Worm (Caenorhabditis elegans): ENCODE measurements around the gene F26D2.15.

Gene F26D2.15

ce11 chrV:16445676-16446075 lies 8.0 kb downstream of the F26D2.15 start, which contains the start of gene T08G3.6:
Gene T08G3.6, plus strand, starts transcription at chrV:16445976.
- TF ChIP-seq ces-1 (GFP tag; optimal IDR thresholded peaks at IDR 0.05): no peak
- TF ChIP-seq nhr-76 (tag; optimal IDR thresholded peaks at IDR 0.05): no peak
- no peak for TF ChIP-seq mab-5 (tag; optimal IDR thresholded peaks at IDR 0.05)
- no peak for TF ChIP-seq blmp-1 (tag; optimal IDR thresholded peaks at IDR 0.05)
- TF ChIP-seq sem-2 (GFP tag; optimal IDR thresholded peaks at IDR 0.05): no peak
- no peak for TF ChIP-seq ham-2 (GFP tag; optimal IDR thresholded peaks at IDR 0.05)
- no peak for TF ChIP-seq elt-1 (tag; optimal IDR thresholded peaks at IDR 0.05; ENCODE audit: borderline replicate concordance, insufficient read depth)
- TF ChIP-seq sptf-1 (tag; optimal IDR thresholded peaks at IDR 0.05): no peak

ce11 chrV:16446191-16446590 lies 8.5 kb downstream of the F26D2.15 start:
- TF ChIP-seq ham-2 (GFP tag; optimal IDR thresholded peaks at IDR 0.05) (no peak), sem-2 (GFP tag; optimal IDR thresholded peaks at IDR 0.05) (no peak), elt-3 (tag; optimal IDR thresholded peaks at IDR 0.05) (no peak), nhr-2 (tag; optimal IDR thresholded peaks at IDR 0.05) (no peak), M03D4.4 (tag; optimal IDR thresholded peaks at IDR 0.05) (no peak), unc-120 (tag; optimal IDR thresholded peaks at IDR 0.05; ENCODE audit: poor library complexity, severe bottlenecking) (no peak), ceh-83 (GFP tag; optimal IDR thresholded peaks at IDR 0.05) (no peak), drap-1 (GFP tag; optimal IDR thresholded peaks at IDR 0.05) (no peak), tbx-8 (GFP tag; optimal IDR thresholded peaks at IDR 0.05) (no peak), ceh-39 (tag; optimal IDR thresholded peaks at IDR 0.05) (no peak), ces-1 (GFP tag; optimal IDR thresholded peaks at IDR 0.05) (no peak), unc-39 (tag; optimal IDR thresholded peaks at IDR 0.05) (no peak), ztf-11 (tag; optimal IDR thresholded peaks at IDR 0.05) (no peak), elt-1 (tag; optimal IDR thresholded peaks at IDR 0.05; ENCODE audit: borderline replicate concordance, insufficient read depth) (no peak), unc-62 (GFP tag; optimal IDR thresholded peaks at IDR 0.05) (no peak)

- TF ChIP-seq tbx-8 (GFP tag; optimal IDR thresholded peaks at IDR 0.05) (no peak), snpc-4 (tag; optimal IDR thresholded peaks at IDR 0.05) (no peak), nhr-237 (tag; optimal IDR thresholded peaks at IDR 0.05) (no peak), mab-5 (tag; optimal IDR thresholded peaks at IDR 0.05) (no peak), bed-3 (GFP tag; optimal IDR thresholded peaks at IDR 0.05) (no peak), lsy-2 (tag; optimal IDR thresholded peaks at IDR 0.05) (no peak), sptf-1 (tag; optimal IDR thresholded peaks at IDR 0.05) (no peak), ces-1 (GFP tag; optimal IDR thresholded peaks at IDR 0.05) (no peak), unc-39 (tag; optimal IDR thresholded peaks at IDR 0.05) (no peak), cnd-1 (tag; optimal IDR thresholded peaks at IDR 0.05) (no peak), drap-1 (GFP tag; optimal IDR thresholded peaks at IDR 0.05) (no peak), blmp-1 (tag; optimal IDR thresholded peaks at IDR 0.05) (no peak)
Measured at ce11 chrV:16447735-16448134, 10.1 kb downstream of the F26D2.15 start, which contains the start of gene T08G3.13. Gene T08G3.13, plus strand, starts transcription at chrV:16448035.

ce11 chrV:16455065-16455464 lies 17.4 kb downstream of the F26D2.15 start, which contains the start of gene str-14:
Gene str-14, minus strand, starts transcription at chrV:16455165.
- no peak for TF ChIP-seq elt-1 (tag; optimal IDR thresholded peaks at IDR 0.05; ENCODE audit: borderline replicate concordance, insufficient read depth)
- no peak for TF ChIP-seq ceh-39 (tag; optimal IDR thresholded peaks at IDR 0.05)
- TF ChIP-seq tbx-8 (GFP tag; optimal IDR thresholded peaks at IDR 0.05): no peak
- TF ChIP-seq snpc-4 (tag; optimal IDR thresholded peaks at IDR 0.05): no peak
- TF ChIP-seq mep-1 (tag; optimal IDR thresholded peaks at IDR 0.05): no peak
- TF ChIP-seq hlh-1 (tag; optimal IDR thresholded peaks at IDR 0.05): no peak
- no peak for TF ChIP-seq ham-2 (GFP tag; optimal IDR thresholded peaks at IDR 0.05)
- no peak for TF ChIP-seq unc-120 (tag; optimal IDR thresholded peaks at IDR 0.05; ENCODE audit: poor library complexity, severe bottlenecking)
- no peak for TF ChIP-seq drap-1 (GFP tag; optimal IDR thresholded peaks at IDR 0.05)
- no peak for TF ChIP-seq bed-3 (GFP tag; optimal IDR thresholded peaks at IDR 0.05)
- no peak for TF ChIP-seq ceh-83 (GFP tag; optimal IDR thresholded peaks at IDR 0.05)
- no peak for TF ChIP-seq pha-4 (tag; optimal IDR thresholded peaks at IDR 0.05)
- TF ChIP-seq M03D4.4 (tag; optimal IDR thresholded peaks at IDR 0.05): no peak
- TF ChIP-seq lin-32 (GFP tag; optimal IDR thresholded peaks at IDR 0.05): no peak
- no peak for TF ChIP-seq unc-39 (tag; optimal IDR thresholded peaks at IDR 0.05)
- no peak for TF ChIP-seq nhr-2 (tag; optimal IDR thresholded peaks at IDR 0.05)
- TF ChIP-seq nhr-237 (tag; optimal IDR thresholded peaks at IDR 0.05): no peak
- TF ChIP-seq ztf-11 (tag; optimal IDR thresholded peaks at IDR 0.05): no peak
- TF ChIP-seq nhr-76 (tag; optimal IDR thresholded peaks at IDR 0.05): no peak
- TF ChIP-seq blmp-1 (tag; optimal IDR thresholded peaks at IDR 0.05): no peak

ce11 chrV:16458714-16459113 lies 21.1 kb downstream of the F26D2.15 start, which contains the start of gene str-15:
Gene str-15, minus strand, starts transcription at chrV:16458814.
- no peak for TF ChIP-seq ces-1 (GFP tag; optimal IDR thresholded peaks at IDR 0.05)
- no peak for TF ChIP-seq nhr-237 (tag; optimal IDR thresholded peaks at IDR 0.05)
- TF ChIP-seq ham-2 (GFP tag; optimal IDR thresholded peaks at IDR 0.05): no peak
- TF ChIP-seq pha-4 (tag; optimal IDR thresholded peaks at IDR 0.05): no peak
- TF ChIP-seq nhr-12 (tag; optimal IDR thresholded peaks at IDR 0.05): no peak
- no peak for TF ChIP-seq unc-39 (tag; optimal IDR thresholded peaks at IDR 0.05)
- no peak for TF ChIP-seq elt-1 (tag; optimal IDR thresholded peaks at IDR 0.05; ENCODE audit: borderline replicate concordance, insufficient read depth)
- no peak for TF ChIP-seq drap-1 (GFP tag; optimal IDR thresholded peaks at IDR 0.05)
- TF ChIP-seq unc-120 (tag; optimal IDR thresholded peaks at IDR 0.05; ENCODE audit: poor library complexity, severe bottlenecking): no peak
- no peak for TF ChIP-seq blmp-1 (tag; optimal IDR thresholded peaks at IDR 0.05)
- TF ChIP-seq ceh-43 (GFP tag; optimal IDR thresholded peaks at IDR 0.05): no peak
- no peak for TF ChIP-seq lin-32 (GFP tag; optimal IDR thresholded peaks at IDR 0.05)
- TF ChIP-seq hlh-1 (tag; optimal IDR thresholded peaks at IDR 0.05): no peak
- TF ChIP-seq ztf-11 (tag; optimal IDR thresholded peaks at IDR 0.05): no peak
- TF ChIP-seq ceh-39 (tag; optimal IDR thresholded peaks at IDR 0.05): no peak
- no peak for TF ChIP-seq elt-3 (tag; optimal IDR thresholded peaks at IDR 0.05)
- no peak for TF ChIP-seq nhr-28 (tag; optimal IDR thresholded peaks at IDR 0.05)
- no peak for TF ChIP-seq mab-5 (tag; optimal IDR thresholded peaks at IDR 0.05)
